Fruit fly (Drosophila melanogaster) whole organism, embryonic: ENCODE data around the gene CG33107.

Experiments
- Atf3 ChIP-seq: fragments of 200-800 bp; sonication (Bioruptor generic); optimal IDR thresholded peaks from 3 replicates; lab custom pipeline; 2016; ENCODE audit warnings: missing biosample characterization, missing genetic modification characterization
- Bgb ChIP-seq: fragments of 200-800 bp; sonication (Bioruptor generic); IDR thresholded peaks from 2 replicates; pipeline ENCODE4 v1.3.6; 2022; ENCODE audit warnings: missing biosample characterization, missing genetic modification characterization; ENCODE audit not compliant: partially characterized antibody
- CG1024 ChIP-seq: fragments of 200-800 bp; sonication (Bioruptor generic); IDR thresholded peaks from 2 replicates; pipeline ENCODE4 v1.3.6; 2022; ENCODE audit warnings: missing biosample characterization, missing genetic modification characterization
- CG11560 ChIP-seq: fragments of 200-800 bp; sonication (Bioruptor generic); IDR thresholded peaks from 3 replicates; pipeline ENCODE4 v1.3.6; 2022; ENCODE audit warnings: missing biosample characterization, missing genetic modification characterization
- CG11695 ChIP-seq: fragments of 200-800 bp; sonication (Bioruptor generic); IDR thresholded peaks from 3 replicates; pipeline ENCODE4 v1.3.6; 2022; ENCODE audit warnings: missing biosample characterization, missing genetic modification characterization
- CG12769 ChIP-seq: fragments of 200-800 bp; sonication (Bioruptor generic); optimal IDR thresholded peaks from 2 replicates; lab custom pipeline; 2019; ENCODE audit warnings: missing biosample characterization, mild to moderate bottlenecking, missing genetic modification characterization, moderate library complexity
- CG14667 ChIP-seq: fragments of 200-800 bp; sonication (Bioruptor generic); IDR thresholded peaks from 2 replicates; pipeline ENCODE4 v1.3.6; 2022; ENCODE audit warnings: missing biosample characterization, missing genetic modification characterization
- CG14860 ChIP-seq: fragments of 200-800 bp; sonication (Bioruptor generic); IDR thresholded peaks from 3 replicates; pipeline ENCODE4 v1.3.6; 2022; ENCODE audit warnings: missing biosample characterization, missing genetic modification characterization; ENCODE audit not compliant: partially characterized antibody
- CG1647 ChIP-seq: fragments of 200-800 bp; sonication (Bioruptor generic); optimal IDR thresholded peaks from 3 replicates; lab custom pipeline; 2016; ENCODE audit warnings: missing biosample characterization, missing genetic modification characterization
- CG17829 ChIP-seq: fragments of 200-800 bp; optimal IDR thresholded peaks from 2 replicates; lab custom pipeline; 2019; ENCODE audit warnings: missing biosample characterization, mild to moderate bottlenecking, missing genetic modification characterization, moderate library complexity
- CG18011 ChIP-seq: fragments of 200-800 bp; sonication (Bioruptor generic); optimal IDR thresholded peaks from 2 replicates; lab custom pipeline; 2017; ENCODE audit warnings: missing biosample characterization, missing genetic modification characterization, mild to moderate bottlenecking, moderate library complexity, missing genotype
- CG2712 ChIP-seq: fragments of 200-800 bp; optimal IDR thresholded peaks from 3 replicates; lab custom pipeline; 2019; ENCODE audit warnings: missing biosample characterization, mild to moderate bottlenecking, missing genetic modification characterization, moderate library complexity
- CG2889 ChIP-seq: fragments of 200-800 bp; sonication (Bioruptor generic); IDR thresholded peaks from 3 replicates; pipeline ENCODE4 v1.3.6; 2022; ENCODE audit warnings: missing biosample characterization, missing genetic modification characterization
- CG3726 ChIP-seq: fragments of 200-800 bp; sonication (Bioruptor generic); IDR thresholded peaks from 3 replicates; pipeline ENCODE4, ENCODE4 v1.3.6; 2022; ENCODE audit warnings: missing biosample characterization, missing genetic modification characterization
- CG7271 ChIP-seq: fragments of 200-800 bp; sonication (Bioruptor generic); optimal IDR thresholded peaks from 2 replicates; lab custom pipeline; 2018; ENCODE audit warnings: missing biosample characterization, mild to moderate bottlenecking, missing genetic modification characterization, moderate library complexity
- CG8281 ChIP-seq: fragments of 200-800 bp; sonication (Bioruptor generic); optimal IDR thresholded peaks from 2 replicates; lab custom pipeline; 2018; ENCODE audit warnings: missing biosample characterization, mild to moderate bottlenecking, missing genetic modification characterization, moderate library complexity
- CG8290 ChIP-seq, 3 experiments: fragments of 200-800 bp; sonication (Bioruptor generic); optimal IDR thresholded peaks; 2 replicates each; lab custom pipeline; 2016 to 2019; ENCODE audit warnings: missing biosample characterization in 3 of 3, missing genetic modification characterization in 3 of 3, mild to moderate bottlenecking in 2 of 3, moderate library complexity in 1 of 3
- CG8944 ChIP-seq: fragments of 200-800 bp; sonication (Bioruptor generic); optimal IDR thresholded peaks from 3 replicates; lab custom pipeline; 2016; ENCODE audit warnings: missing biosample characterization, missing genetic modification characterization
- CG9817 ChIP-seq: fragments of 200-800 bp; sonication (Bioruptor generic); optimal IDR thresholded peaks from 2 replicates; lab custom pipeline; 2018; ENCODE audit warnings: missing biosample characterization, mild to moderate bottlenecking, missing genetic modification characterization, moderate library complexity
- Chrac-16 ChIP-seq: fragments of 200-800 bp; sonication (Bioruptor generic); optimal IDR thresholded peaks from 3 replicates; lab custom pipeline; 2016; ENCODE audit warnings: missing biosample characterization, missing genetic modification characterization
- Drgx ChIP-seq: fragments of 200-800 bp; sonication (Bioruptor generic); IDR thresholded peaks from 2 replicates; pipeline ENCODE4 v1.3.6; 2022; ENCODE audit warnings: missing biosample characterization, missing genetic modification characterization
- E2f1 ChIP-seq: fragments of 200-800 bp; sonication (Bioruptor generic); IDR thresholded peaks from 2 replicates; pipeline ENCODE4 v1.3.6; 2022; ENCODE audit warnings: missing biosample characterization, missing genetic modification characterization
- HLH4C ChIP-seq: fragments of 200-800 bp; sonication (Bioruptor generic); IDR thresholded peaks from 3 replicates; pipeline ENCODE4 v1.3.6; 2022; ENCODE audit warnings: missing biosample characterization, missing genetic modification characterization; ENCODE audit not compliant: partially characterized antibody
- Hand ChIP-seq: fragments of 200-800 bp; sonication (Bioruptor generic); optimal IDR thresholded peaks from 2 replicates; lab custom pipeline; 2017; ENCODE audit warnings: mild to moderate bottlenecking, missing biosample characterization, missing genetic modification reagents, missing genetic modification characterization
- MESR4 ChIP-seq: fragments of 200-800 bp; sonication (Bioruptor generic); optimal IDR thresholded peaks from 2 replicates; lab custom pipeline; 2018; ENCODE audit warnings: missing biosample characterization, mild to moderate bottlenecking, missing genetic modification characterization, moderate library complexity
- MTF-1 ChIP-seq: fragments of 200-800 bp; sonication (Bioruptor generic); optimal IDR thresholded peaks from 2 replicates; lab custom pipeline; 2018; ENCODE audit warnings: missing biosample characterization, mild to moderate bottlenecking, missing genetic modification characterization, borderline replicate concordance
- Nf-YA ChIP-seq: fragments of 200-800 bp; sonication (Bioruptor generic); IDR thresholded peaks from 2 replicates; pipeline ENCODE4 v1.3.6; 2022; ENCODE audit warnings: missing biosample characterization, missing genetic modification characterization
- NfI ChIP-seq: fragments of 200-800 bp; sonication (Bioruptor generic); optimal IDR thresholded peaks from 3 replicates; lab custom pipeline; 2018; ENCODE audit warnings: missing biosample characterization, mild to moderate bottlenecking, missing genetic modification characterization, moderate library complexity
- Oaz ChIP-seq: fragments of 200-800 bp; sonication (Bioruptor generic); IDR thresholded peaks from 2 replicates; pipeline ENCODE4 v1.3.6; 2022; ENCODE audit warnings: missing biosample characterization, missing genetic modification characterization
- Scr ChIP-seq: fragments of 200-800 bp; sonication (Bioruptor generic); IDR thresholded peaks from 2 replicates; pipeline ENCODE4 v1.3.6; 2022; ENCODE audit warnings: missing biosample characterization, missing genetic modification characterization; ENCODE audit not compliant: partially characterized antibody
- Usf ChIP-seq: fragments of 200-800 bp; sonication (Bioruptor generic); optimal IDR thresholded peaks from 2 replicates; lab custom pipeline; 2017; ENCODE audit warnings: missing genotype, missing biosample characterization, missing genetic modification characterization
- ase ChIP-seq: fragments of 200-800 bp; sonication (Bioruptor generic); IDR thresholded peaks from 3 replicates; pipeline ENCODE4 v1.3.6; 2022; ENCODE audit warnings: missing biosample characterization, missing genetic modification characterization
- da ChIP-seq: fragments of 200-800 bp; sonication (Bioruptor generic); optimal IDR thresholded peaks from 2 replicates; lab custom pipeline; 2016; ENCODE audit warnings: missing biosample characterization, missing genetic modification characterization
- disco-r ChIP-seq: fragments of 200-800 bp; sonication (Bioruptor generic); optimal IDR thresholded peaks from 2 replicates; lab custom pipeline; 2016; ENCODE audit warnings: missing biosample characterization, missing genetic modification characterization
- dysf ChIP-seq: fragments of 200-800 bp; sonication (Bioruptor generic); IDR thresholded peaks from 3 replicates; pipeline ENCODE4 v1.3.6; 2022; ENCODE audit warnings: missing biosample characterization, missing genetic modification characterization
- ftz-f1 ChIP-seq: fragments of 200-800 bp; sonication (Bioruptor generic); optimal IDR thresholded peaks from 2 replicates; lab custom pipeline; 2016; ENCODE audit warnings: missing biosample characterization, missing genetic modification characterization
- grn ChIP-seq: fragments of 200-800 bp; sonication (Bioruptor generic); optimal IDR thresholded peaks from 3 replicates; lab custom pipeline; 2017; ENCODE audit warnings: missing biosample characterization, missing genetic modification characterization
- phol ChIP-seq: fragments of 200-800 bp; sonication (Bioruptor generic); optimal IDR thresholded peaks from 3 replicates; lab custom pipeline; 2018; ENCODE audit warnings: missing biosample characterization, mild to moderate bottlenecking, missing genetic modification characterization, moderate library complexity
- ranshi ChIP-seq: fragments of 200-800 bp; sonication (Bioruptor generic); IDR thresholded peaks from 2 replicates; pipeline ENCODE4 v1.3.6; 2022; ENCODE audit warnings: missing biosample characterization, missing genetic modification characterization
- repo ChIP-seq: fragments of 200-800 bp; sonication (Bioruptor generic); optimal IDR thresholded peaks from 2 replicates; lab custom pipeline; 2016; ENCODE audit warnings: missing biosample characterization, missing genetic modification characterization
- run ChIP-seq: fragments of 200-800 bp; sonication (Bioruptor generic); optimal IDR thresholded peaks from 3 replicates; lab custom pipeline; 2018; ENCODE audit warnings: missing biosample characterization, mild to moderate bottlenecking, missing genetic modification characterization
- sr ChIP-seq: fragments of 200-800 bp; sonication (Bioruptor generic); IDR thresholded peaks from 3 replicates; pipeline ENCODE4 v1.3.6; 2022; ENCODE audit warnings: missing biosample characterization, missing genetic modification characterization
- tgo ChIP-seq: fragments of 200-800 bp; sonication (Bioruptor generic); IDR thresholded peaks from 3 replicates; pipeline ENCODE4 v1.3.6; 2022; ENCODE audit warnings: missing biosample characterization, missing genetic modification characterization
- unc-4 ChIP-seq: fragments of 200-800 bp; sonication (Bioruptor generic); IDR thresholded peaks from 2 replicates; pipeline ENCODE4 v1.3.6; 2022; ENCODE audit warnings: missing biosample characterization, missing genetic modification characterization; ENCODE audit not compliant: partially characterized antibody
- unpg ChIP-seq: fragments of 200-800 bp; sonication (Bioruptor generic); optimal IDR thresholded peaks from 3 replicates; lab custom pipeline; 2018; ENCODE audit warnings: missing biosample characterization, mild to moderate bottlenecking, missing genetic modification characterization, moderate library complexity
- usp ChIP-seq: fragments of >200 bp; optimal IDR thresholded peaks from 2 replicates; lab custom pipeline; 2017; ENCODE audit warnings: missing biosample characterization, missing genetic modification characterization
- zfh1 ChIP-seq: fragments of 200-800 bp; sonication (Bioruptor generic); IDR thresholded peaks from 3 replicates; pipeline ENCODE4 v1.3.6; 2022; ENCODE audit warnings: missing biosample characterization, missing genetic modification characterization

CG33107 gene

dm6 chr3R:22536504-22537423 lies 47.8 kb downstream of the CG33107 start (continued):
- peak; percentile 46; the same call in 1 of the 2 replicates for TF ChIP-seq ranshi (GFP tag; lab: Robert Waterston, UW)
- no peak for TF ChIP-seq unc-4
- 0 out of 3 replicates have a peak, but pooled peaks have one; percentile 30 for TF ChIP-seq CG2889 (GFP tag; lab: Robert Waterston, UW)
- TF ChIP-seq CG7271 (tag; lab: Kevin White, UChicago), result no peak
- peak; percentile 40; the same call in 1 of the 2 replicates for TF ChIP-seq Oaz (GFP tag; lab: Robert Waterston, UW)
- no peak for TF ChIP-seq Bgb (GFP tag; lab: Robert Waterston, UW)
- peak; percentile 57 for TF ChIP-seq CG12769 (tag; lab: Kevin White, UChicago)
- no peak for TF ChIP-seq repo
- no peak for TF ChIP-seq grn (GFP tag; lab: Kevin White, UChicago)
- TF ChIP-seq Atf3, result no peak
- no peak for TF ChIP-seq Chrac-16
- TF ChIP-seq ase, result peak; percentile 54; the same call in 1 of the 3 replicates
- TF ChIP-seq CG8944 (GFP tag; lab: Kevin White, UChicago), result no peak
- TF ChIP-seq CG14667 (GFP tag; lab: Robert Waterston, UW), result no peak
- no peak for TF ChIP-seq CG17829 (tag; lab: Kevin White, UChicago)
- TF ChIP-seq dysf (GFP tag; lab: Robert Waterston, UW), result peak; percentile 68
- TF ChIP-seq CG8281 (tag; lab: Kevin White, UChicago), result no peak
- TF ChIP-seq da (GFP tag; lab: Kevin White, UChicago), result no peak
- no peak for TF ChIP-seq HLH4C (GFP tag; lab: Robert Waterston, UW)
- TF ChIP-seq run, result peak; percentile 23
- TF ChIP-seq CG1024 (GFP tag; lab: Robert Waterston, UW), result no peak
- peak; percentile 35; the same call in 1 of the 3 replicates for TF ChIP-seq tgo (GFP tag; lab: Robert Waterston, UW)
- no peak for TF ChIP-seq usp (GFP tag; lab: Kevin White, UChicago)
- TF ChIP-seq CG3726 (GFP tag; lab: Robert Waterston, UW), result 0 out of 3 replicates have a peak, but pooled peaks have one; percentile 31
- no peak for TF ChIP-seq CG11560 (tag; lab: Robert Waterston, UW)
- no peak for TF ChIP-seq Scr (GFP tag; lab: Robert Waterston, UW)
- TF ChIP-seq unpg (GFP tag; lab: Kevin White, UChicago), result peak; percentile 72
- TF ChIP-seq E2f1 (GFP tag; lab: Robert Waterston, UW), result 0 out of 2 replicates have a peak, but pooled peaks have one; percentile 30
- TF ChIP-seq CG11695 (GFP tag; lab: Robert Waterston, UW), result 0 out of 3 replicates have a peak, but pooled peaks have one; percentile 45
- TF ChIP-seq sr (GFP tag; lab: Robert Waterston, UW), result no peak; the same call in 2 of the 3 replicates
- no peak for TF ChIP-seq disco-r (GFP tag; lab: Kevin White, UChicago)
- TF ChIP-seq CG18011 (GFP tag; lab: Kevin White, UChicago), result no peak
- TF ChIP-seq zfh1, result peak; percentile 39; the same call in 1 of the 3 replicates
- no peak for TF ChIP-seq Usf (GFP tag; lab: Kevin White, UChicago)
- TF ChIP-seq CG1647 (GFP tag; lab: Kevin White, UChicago), result no peak
- 0 out of 2 replicates have a peak, but pooled peaks have one; percentile 20 for TF ChIP-seq Nf-YA (GFP tag; lab: Robert Waterston, UW)
- TF ChIP-seq Drgx (GFP tag; lab: Robert Waterston, UW), result 0 out of 2 replicates have a peak, but pooled peaks have one; percentile 13
- TF ChIP-seq CG2712 (tag; lab: Kevin White, UChicago), result peak; percentile 40
- TF ChIP-seq MESR4, result no peak
- TF ChIP-seq Hand (GFP tag; lab: Kevin White, UChicago), result no peak
- TF ChIP-seq NfI (GFP tag; lab: Kevin White, UChicago), result peak; percentile 37
- peak; percentile 54 for TF ChIP-seq phol (tag; lab: Kevin White, UChicago)
- no peak for TF ChIP-seq CG14860 (GFP tag; lab: Robert Waterston, UW)
- TF ChIP-seq ftz-f1 (GFP tag; lab: Kevin White, UChicago), result no peak
- TF ChIP-seq CG9817 (tag; lab: Kevin White, UChicago), result peak; percentile 19
- TF ChIP-seq CG8290 (GFP tag; optimal IDR thresholded peaks at IDR 0.05; lab: Kevin White, UChicago), result no peak
- no peak for TF ChIP-seq CG8290 (tag; optimal IDR thresholded peaks at IDR 0.05; lab: Kevin White, UChicago)
- TF ChIP-seq MTF-1 (GFP tag; lab: Kevin White, UChicago), result no peak
